Worm (Caenorhabditis elegans) whole organism, L1 larva: Measurements from ENCODE around the gene sec-61.A.

ENCODE experiments used
- C04F5.9 ChIP-seq: sonication (generic microtip); optimal IDR thresholded peaks from 2 replicates; lab custom pipeline; 2016; ENCODE audit warnings: missing genetic modification characterization, missing compliant biosample characterization
- C34B4.2 ChIP-seq: sonication (generic microtip); optimal IDR thresholded peaks from 2 replicates; lab custom pipeline; 2017; ENCODE audit warnings: mild to moderate bottlenecking, missing genetic modification characterization, missing compliant biosample characterization
- F16B12.6 ChIP-seq: fragments of 150-350 bp; optimal IDR thresholded peaks from 2 replicates; lab custom pipeline; 2014; ENCODE audit warnings: missing biosample characterization, missing genetic modification characterization
- aha-1 ChIP-seq: fragments of 150-350 bp; optimal IDR thresholded peaks from 2 replicates; lab custom pipeline; 2014; ENCODE audit warnings: missing biosample characterization, missing genetic modification characterization
- alr-1 ChIP-seq: fragments of 200-800 bp; sonication (Bioruptor generic); optimal IDR thresholded peaks from 2 replicates; lab custom pipeline; 2018; ENCODE audit warnings: borderline replicate concordance, mild to moderate bottlenecking, missing genetic modification characterization, missing compliant biosample characterization
- ama-1 ChIP-seq: fragments of 150-350 bp; optimal IDR thresholded peaks from 2 replicates; lab custom pipeline; 2014
- blmp-1 ChIP-seq: fragments of 150-350 bp; optimal IDR thresholded peaks from 2 replicates; lab custom pipeline; 2014; ENCODE audit warnings: missing biosample characterization, missing genetic modification characterization
- ceh-90 ChIP-seq: sonication (generic microtip); optimal IDR thresholded peaks from 2 replicates; lab custom pipeline; 2016; ENCODE audit warnings: missing genetic modification characterization, missing compliant biosample characterization
- dpl-1 ChIP-seq, 3 experiments: fragments of 150-350 bp in 2 of 3; sonication (generic microtip) in 1 of 3; optimal IDR thresholded peaks; 2 replicates each; lab custom pipeline; 2014 to 2017; ENCODE audit warnings: missing biosample characterization in 3 of 3, missing genetic modification characterization in 3 of 3, missing genetic modification reagents in 3 of 3
- efl-3 ChIP-seq: fragments of 200-800 bp; sonication (Bioruptor generic); optimal IDR thresholded peaks from 2 replicates; lab custom pipeline; 2018; ENCODE audit warnings: mild to moderate bottlenecking, missing genetic modification characterization, missing compliant biosample characterization
- egl-13 ChIP-seq: sonication (generic microtip); optimal IDR thresholded peaks from 2 replicates; lab custom pipeline; 2016; ENCODE audit warnings: missing genotype, missing genetic modification reagents, missing genetic modification characterization, missing compliant biosample characterization
- fkh-4 ChIP-seq: sonication (generic microtip); optimal IDR thresholded peaks from 2 replicates; lab custom pipeline; 2016; ENCODE audit warnings: missing compliant biosample characterization, missing genetic modification characterization, borderline replicate concordance
- fkh-8 ChIP-seq: sonication (generic microtip); optimal IDR thresholded peaks from 2 replicates; lab custom pipeline; 2016; ENCODE audit warnings: mild to moderate bottlenecking, missing genetic modification characterization, missing compliant biosample characterization
- hlh-17 ChIP-seq: fragments of 200-800 bp; sonication (Bioruptor generic); optimal IDR thresholded peaks from 2 replicates; lab custom pipeline; 2018; ENCODE audit warnings: missing genetic modification characterization, mild to moderate bottlenecking, missing compliant biosample characterization, moderate library complexity, borderline replicate concordance
- hlh-4 ChIP-seq: sonication (generic microtip); optimal IDR thresholded peaks from 2 replicates; lab custom pipeline; 2016; ENCODE audit warnings: mild to moderate bottlenecking, missing genetic modification characterization, missing compliant biosample characterization
- irx-1 ChIP-seq: sonication (generic microtip); optimal IDR thresholded peaks from 2 replicates; lab custom pipeline; 2016; ENCODE audit warnings: missing genetic modification characterization, missing compliant biosample characterization
- jun-1 ChIP-seq: fragments of 150-350 bp; optimal IDR thresholded peaks from 2 replicates; lab custom pipeline; 2014; ENCODE audit warnings: missing biosample characterization, missing genetic modification reagents, missing genetic modification characterization
- lin-13 ChIP-seq: fragments of 150-350 bp; optimal IDR thresholded peaks from 2 replicates; lab custom pipeline; 2014; ENCODE audit warnings: missing biosample characterization, missing genetic modification reagents, missing genetic modification characterization
- lin-14 ChIP-seq: fragments of 200-800 bp; sonication (Bioruptor generic); optimal IDR thresholded peaks from 2 replicates; lab custom pipeline; 2018; ENCODE audit warnings: mild to moderate bottlenecking, missing genetic modification characterization, moderate library complexity, missing compliant biosample characterization
- lin-15B ChIP-seq: fragments of 150-350 bp; sonication (generic microtip); optimal IDR thresholded peaks from 3 replicates; lab custom pipeline; 2014; ENCODE audit warnings: missing biosample characterization, missing genetic modification characterization
- lin-35 ChIP-seq, 2 experiments: fragments of 150-350 bp; optimal IDR thresholded peaks; 2 replicates each; lab custom pipeline; 2014; ENCODE audit warnings: missing biosample characterization in 2 of 2, missing genetic modification characterization in 2 of 2, missing genetic modification reagents in 2 of 2
- lir-3 ChIP-seq: sonication (generic microtip); optimal IDR thresholded peaks from 2 replicates; lab custom pipeline; 2016; ENCODE audit warnings: mild to moderate bottlenecking, missing genetic modification characterization, moderate library complexity, missing compliant biosample characterization; ENCODE audit not compliant: poor library complexity
- mab-9 ChIP-seq: fragments of 200-800 bp; sonication (Bioruptor generic); IDR thresholded peaks from 2 replicates; pipeline ENCODE4 v1.3.6; 2022; ENCODE audit warnings: missing genetic modification reagents, missing genetic modification characterization, missing compliant biosample characterization
- mdl-1 ChIP-seq, 2 experiments: fragments of 150-350 bp; optimal IDR thresholded peaks; 2 replicates each; lab custom pipeline; 2014 to 2017; ENCODE audit warnings: missing biosample characterization in 2 of 2, missing genetic modification characterization in 2 of 2, inconsistent platforms in 1 of 2
- mef-2 ChIP-seq: fragments of 150-350 bp; optimal IDR thresholded peaks from 2 replicates; lab custom pipeline; 2014; ENCODE audit warnings: missing biosample characterization, missing genetic modification characterization
- nhr-12 ChIP-seq: sonication (generic microtip); optimal IDR thresholded peaks from 2 replicates; lab custom pipeline; 2017; ENCODE audit warnings: missing biosample characterization, missing genetic modification characterization
- nhr-19 ChIP-seq: fragments of 200-800 bp; sonication (Bioruptor generic); conservative IDR thresholded peaks from 2 replicates; pipeline ENCODE4 v1.3.6; 2022; ENCODE audit warnings: missing genetic modification characterization, missing compliant biosample characterization
- nhr-237 ChIP-seq: fragments of 150-350 bp; optimal IDR thresholded peaks from 2 replicates; lab custom pipeline; 2014; ENCODE audit warnings: missing biosample characterization, missing genetic modification characterization
- nhr-28 ChIP-seq: fragments of 150-350 bp; optimal IDR thresholded peaks from 2 replicates; lab custom pipeline; 2014; ENCODE audit warnings: missing biosample characterization, missing genetic modification characterization
- nhr-47 ChIP-seq: sonication (generic microtip); optimal IDR thresholded peaks from 2 replicates; lab custom pipeline; 2016; ENCODE audit warnings: mild to moderate bottlenecking, missing genetic modification characterization, moderate library complexity, missing compliant biosample characterization
- nhr-76 ChIP-seq: sonication (generic microtip); optimal IDR thresholded peaks from 2 replicates; lab custom pipeline; 2017; ENCODE audit warnings: missing biosample characterization, missing genetic modification characterization
- nhr-77 ChIP-seq: fragments of 150-350 bp; optimal IDR thresholded peaks from 2 replicates; lab custom pipeline; 2014; ENCODE audit warnings: missing biosample characterization, missing genetic modification characterization
- nhr-90 ChIP-seq: sonication (generic microtip); optimal IDR thresholded peaks from 2 replicates; lab custom pipeline; 2016; ENCODE audit warnings: mild to moderate bottlenecking, missing genetic modification characterization, missing compliant biosample characterization; ENCODE audit not compliant: poor library complexity
- pag-3 ChIP-seq: sonication (generic microtip); optimal IDR thresholded peaks from 2 replicates; lab custom pipeline; 2017; ENCODE audit warnings: missing genetic modification characterization, mild to moderate bottlenecking, missing compliant biosample characterization, antibody characterized with exemption, borderline replicate concordance; ENCODE audit not compliant: insufficient read depth
- rnt-1 ChIP-seq: sonication (generic microtip); optimal IDR thresholded peaks from 2 replicates; lab custom pipeline; 2016; ENCODE audit warnings: mild to moderate bottlenecking, missing genetic modification characterization, moderate library complexity, missing compliant biosample characterization
- skn-1 ChIP-seq: fragments of 150-350 bp; optimal IDR thresholded peaks from 2 replicates; lab custom pipeline; 2014; ENCODE audit warnings: missing biosample characterization, missing genetic modification characterization
- snpc-4 ChIP-seq: fragments of 150-350 bp; optimal IDR thresholded peaks from 2 replicates; lab custom pipeline; 2014; ENCODE audit warnings: missing biosample characterization, missing genetic modification characterization
- snu-23 ChIP-seq: sonication (generic microtip); optimal IDR thresholded peaks from 2 replicates; lab custom pipeline; 2016; ENCODE audit warnings: missing genetic modification characterization, missing compliant biosample characterization
- sox-4 ChIP-seq: sonication (generic microtip); optimal IDR thresholded peaks from 2 replicates; lab custom pipeline; 2016; ENCODE audit warnings: missing genetic modification characterization, missing compliant biosample characterization
- tbx-2 ChIP-seq: sonication (generic microtip); optimal IDR thresholded peaks from 2 replicates; lab custom pipeline; 2016; ENCODE audit warnings: missing genetic modification characterization, missing compliant biosample characterization
- unc-30 ChIP-seq: sonication (generic microtip); optimal IDR thresholded peaks from 2 replicates; lab custom pipeline; 2017; ENCODE audit warnings: missing biosample characterization, missing genetic modification characterization
- unc-62 ChIP-seq: fragments of 150-350 bp; optimal IDR thresholded peaks from 2 replicates; lab custom pipeline; 2014; ENCODE audit warnings: missing biosample characterization, missing genetic modification reagents, missing genetic modification characterization
- unc-86 ChIP-seq: sonication (generic microtip); optimal IDR thresholded peaks from 2 replicates; lab custom pipeline; 2016; ENCODE audit warnings: missing genetic modification characterization, missing compliant biosample characterization
- unc-98 ChIP-seq: fragments of 200-800 bp; sonication (Bioruptor generic); IDR thresholded peaks from 2 replicates; pipeline ENCODE4 v1.3.6; 2022; ENCODE audit warnings: missing genetic modification characterization, missing compliant biosample characterization
- vab-15 ChIP-seq: sonication (generic microtip); optimal IDR thresholded peaks from 2 replicates; lab custom pipeline; 2017; ENCODE audit warnings: missing genotype, mild to moderate bottlenecking, missing genetic modification characterization, missing compliant biosample characterization
- xbp-1 ChIP-seq: sonication (generic microtip); optimal IDR thresholded peaks from 2 replicates; lab custom pipeline; 2016; ENCODE audit warnings: missing genetic modification characterization, missing compliant biosample characterization
- zip-4 ChIP-seq: fragments of 200-800 bp; sonication (Bioruptor generic); optimal IDR thresholded peaks from 2 replicates; lab custom pipeline; 2018; ENCODE audit warnings: mild to moderate bottlenecking, missing genetic modification characterization, moderate library complexity, missing compliant biosample characterization
- ztf-11 ChIP-seq, 2 experiments: sonication (generic microtip); optimal IDR thresholded peaks; 2 replicates each; lab custom pipeline; 2016 to 2017; ENCODE audit warnings: missing genetic modification characterization in 2 of 2, missing biosample characterization in 1 of 2, missing compliant biosample characterization in 1 of 2

Gene sec-61.A

DNA sequence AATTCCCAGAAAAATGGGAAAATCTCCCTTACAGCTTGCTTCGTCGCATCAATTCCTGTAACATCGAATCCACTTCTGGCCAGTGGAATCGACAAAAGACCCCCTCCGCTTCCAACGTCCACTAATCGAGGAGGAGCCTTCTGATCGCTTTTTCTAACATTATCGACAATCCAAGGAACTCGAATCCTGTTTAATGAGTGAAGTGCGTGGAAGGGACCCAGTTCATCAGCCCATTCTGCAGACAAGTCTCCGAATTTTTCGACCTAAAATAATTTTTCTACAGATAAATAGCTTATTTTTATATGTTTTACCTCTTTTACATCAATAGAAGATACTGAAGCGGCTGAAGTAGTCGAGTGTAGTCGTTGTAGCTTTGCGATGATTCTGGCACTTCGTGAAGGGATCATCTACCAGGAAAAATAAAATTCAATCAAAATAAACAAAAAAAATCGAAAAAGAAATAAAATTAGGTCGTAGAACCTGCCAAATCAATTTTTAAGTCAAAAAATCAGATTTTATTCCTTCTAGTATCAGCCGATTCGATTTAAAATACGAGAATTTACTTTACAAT is 29.1 kb downstream of the sec-61.A start, which contains the start of gene coq-3:
coq-3 (minus strand) TSS at position 407 of the 571 bp plus-strand sequence.
- peak; percentile 27 for TF ChIP-seq ama-1 (lab: Kevin White, UChicago)
- TF ChIP-seq nhr-90 (tag; lab: Kevin White, UChicago): peak; percentile 10
- no peak for TF ChIP-seq lin-13 (GFP tag; lab: Kevin White, UChicago)

DNA sequence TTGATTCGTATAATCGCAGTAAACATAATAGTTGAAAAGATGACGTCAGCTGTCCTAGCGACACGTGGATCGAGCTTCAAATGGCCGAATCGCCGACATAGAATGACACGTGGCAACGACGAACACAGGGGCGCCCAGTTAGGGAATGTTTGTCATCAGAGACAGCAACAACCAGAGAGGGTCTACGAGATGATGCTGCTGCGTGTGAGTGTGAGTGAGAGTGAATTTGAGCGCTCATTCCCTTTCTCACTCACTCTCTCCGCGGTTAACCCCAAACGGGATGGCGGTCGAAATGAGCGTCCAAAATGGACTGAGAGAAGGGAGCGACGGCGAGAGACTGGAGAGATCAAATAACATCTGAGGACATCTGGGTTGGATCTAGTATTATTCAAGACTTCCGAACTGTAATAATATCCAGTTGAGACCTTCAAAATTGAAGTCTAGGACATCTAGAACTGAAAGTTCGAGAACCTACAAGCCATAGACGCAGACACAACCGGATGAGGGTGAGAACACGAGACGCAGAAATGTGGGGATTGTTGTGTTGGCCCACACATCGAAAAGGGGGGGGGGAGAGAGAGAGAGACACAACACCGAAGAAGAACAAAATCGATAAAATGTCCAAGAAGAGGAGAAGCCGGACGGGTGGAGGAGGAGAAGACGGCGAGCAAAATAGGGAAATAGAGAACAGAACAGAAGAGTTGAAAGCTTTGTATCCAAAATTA is 31.0 kb downstream of the sec-61.A start:
- TF ChIP-seq nhr-237: peak; percentile 3
- peak; percentile 15; the same call in 1 of the 2 replicates for TF ChIP-seq nhr-19
- TF ChIP-seq dpl-1 (GFP tag; optimal IDR thresholded peaks at IDR 0.05; lab: Kevin White, UChicago): peak in 1 of 3 experiments; percentile 32
- TF ChIP-seq nhr-47 (tag; lab: Kevin White, UChicago): peak; percentile 65
- no peak for TF ChIP-seq mab-9 (GFP tag; lab: Robert Waterston, UW)
- TF ChIP-seq lir-3: no peak
- TF ChIP-seq unc-86 (tag; lab: Kevin White, UChicago): peak; percentile 49
- no peak for TF ChIP-seq irx-1
- peak; percentile 69 for TF ChIP-seq fkh-8 (tag; lab: Kevin White, UChicago)
- TF ChIP-seq fkh-4: no peak
- no peak for TF ChIP-seq unc-30
- peak; percentile 38 to 52 for TF ChIP-seq lin-35 (GFP tag; optimal IDR thresholded peaks at IDR 0.05; lab: Kevin White, UChicago)
- TF ChIP-seq nhr-76: no peak
- no peak for TF ChIP-seq unc-62 (GFP tag; lab: Kevin White, UChicago)
- no peak for TF ChIP-seq alr-1 (tag; lab: Kevin White, UChicago)
- no peak for TF ChIP-seq C04F5.9
- TF ChIP-seq unc-98: no peak
- no peak for TF ChIP-seq mef-2 (tag; lab: Kevin White, UChicago)
- no peak for TF ChIP-seq efl-3 (GFP tag; lab: Kevin White, UChicago)
- TF ChIP-seq ceh-90: no peak
- no peak for TF ChIP-seq hlh-17 (GFP tag; lab: Kevin White, UChicago)
- TF ChIP-seq lin-13 (GFP tag; lab: Kevin White, UChicago): peak; percentile 51
- no peak for TF ChIP-seq sox-4 (tag; lab: Kevin White, UChicago)
- TF ChIP-seq skn-1 (tag; lab: Kevin White, UChicago): peak; percentile 37
- no peak for TF ChIP-seq hlh-4
- TF ChIP-seq snpc-4: no peak
- peak; percentile 100 for TF ChIP-seq blmp-1
- TF ChIP-seq nhr-12 (tag; lab: Kevin White, UChicago): no peak
- no peak for TF ChIP-seq nhr-77 (tag; lab: Kevin White, UChicago)
- TF ChIP-seq aha-1 (tag; lab: Kevin White, UChicago): no peak
- TF ChIP-seq nhr-28 (tag; lab: Kevin White, UChicago): no peak
- TF ChIP-seq rnt-1 (tag; lab: Kevin White, UChicago): peak; percentile 14
- peak; percentile 47 for TF ChIP-seq snu-23 (GFP tag; lab: Kevin White, UChicago)
- TF ChIP-seq xbp-1 (tag; lab: Kevin White, UChicago): peak; percentile 55
- TF ChIP-seq ztf-11 (tag; optimal IDR thresholded peaks at IDR 0.05; lab: Kevin White, UChicago): peak in 1 of 2 experiments; percentile 9
- peak; percentile 38 for TF ChIP-seq jun-1 (tag; lab: Kevin White, UChicago)
- TF ChIP-seq tbx-2 (tag; lab: Kevin White, UChicago): peak; percentile 56
- TF ChIP-seq mdl-1 (tag; optimal IDR thresholded peaks at IDR 0.05; lab: Kevin White, UChicago): peak in 1 of 2 experiments; percentile 84
- TF ChIP-seq F16B12.6: no peak
- no peak for TF ChIP-seq zip-4 (GFP tag; lab: Kevin White, UChicago)
- peak; percentile 23 for TF ChIP-seq nhr-90 (tag; lab: Kevin White, UChicago)
- no peak for TF ChIP-seq pag-3
- peak; percentile 25 for TF ChIP-seq egl-13 (tag; lab: Kevin White, UChicago)
- TF ChIP-seq vab-15: no peak
- TF ChIP-seq lin-15B (tag; lab: Kevin White, UChicago): no peak
- TF ChIP-seq C34B4.2 (tag; lab: Kevin White, UChicago): no peak
- TF ChIP-seq lin-14: peak; percentile 86
